Fruit fly (Drosophila melanogaster): ENCODE measurements around the gene Lsp1beta.

Gene Lsp1beta

DNA sequence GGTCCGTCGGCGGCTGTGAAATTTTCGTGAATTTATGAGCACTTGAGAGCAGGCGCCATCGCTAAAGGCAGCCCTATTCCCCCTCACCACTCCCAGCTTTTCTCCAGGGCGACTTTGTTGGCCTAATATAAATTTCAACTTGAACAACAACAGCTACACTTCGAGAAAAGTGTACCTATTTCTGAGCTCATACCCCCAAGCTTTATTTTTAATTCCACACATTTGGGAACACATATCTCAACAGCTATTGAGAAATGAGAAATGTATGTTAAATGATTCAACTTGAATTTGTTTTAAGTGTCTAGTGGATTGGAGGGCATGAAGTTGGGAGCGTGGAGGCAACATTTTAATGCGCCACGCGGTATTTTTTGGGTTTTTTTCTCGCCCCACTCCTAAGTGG is 11.6 kb upstream of the Lsp1beta start (continued):
- TF ChIP-seq gcm2 (GFP tag; optimal IDR thresholded peaks at IDR 0.05) (no peak), HmgD (GFP tag; optimal IDR thresholded peaks at IDR 0.05) (no peak), B-H2 (GFP tag; optimal IDR thresholded peaks at IDR 0.05) (no peak), CG12219 (GFP tag; optimal IDR thresholded peaks at IDR 0.05) (no peak), Ets65A (GFP tag) (peak; percentile 71), gro (GFP tag; optimal IDR thresholded peaks at IDR 0.05) (no peak), CG4854 (GFP tag; optimal IDR thresholded peaks at IDR 0.05) (no peak), CG15514 (GFP tag; optimal IDR thresholded peaks at IDR 0.05) (peak; percentile 18), cato (GFP tag; optimal IDR thresholded peaks at IDR 0.05; ENCODE audit: borderline replicate concordance) (no peak), lmd (GFP tag; IDR thresholded peaks at IDR 0.05) (peak; percentile 23; the same call in 1 of the 2 replicates), grau (tag; optimal IDR thresholded peaks at IDR 0.05) (peak; percentile 11), toy (GFP tag; IDR thresholded peaks at IDR 0.05) (no peak), pum (GFP tag; optimal IDR thresholded peaks at IDR 0.05) (no peak), CG2678 (tag; optimal IDR thresholded peaks at IDR 0.05) (peak; percentile 54), CG3281 (GFP tag; optimal IDR thresholded peaks at IDR 0.05) (peak; percentile 19), nmo (GFP tag; optimal IDR thresholded peaks at IDR 0.05) (peak; percentile 13), CG11504 (tag; optimal IDR thresholded peaks at IDR 0.05) (no peak), CG17359 (tag; optimal IDR thresholded peaks at IDR 0.05) (peak; percentile 47), Pdp1 (GFP tag; optimal IDR thresholded peaks at IDR 0.05) (no peak), Hr78 (GFP tag; optimal IDR thresholded peaks at IDR 0.05) (no peak), Optix (GFP tag; IDR thresholded peaks at IDR 0.05) (no peak), dysf (GFP tag; IDR thresholded peaks at IDR 0.05) (0 out of 3 replicates have a peak, but pooled peaks have one; percentile 11), ATbp (GFP tag; optimal IDR thresholded peaks at IDR 0.05) (peak; percentile 7), peb (GFP tag; IDR thresholded peaks at IDR 0.05) (no peak), CG2199 (GFP tag; IDR thresholded peaks at IDR 0.05) (no peak), Hmx (GFP tag; optimal IDR thresholded peaks at IDR 0.05) (no peak), al (GFP tag; IDR thresholded peaks at IDR 0.05) (no peak), shn (GFP tag; optimal IDR thresholded peaks at IDR 0.05) (no peak), CG12071 (GFP tag; optimal IDR thresholded peaks at IDR 0.05) (peak; percentile 11), CG2889 (GFP tag; IDR thresholded peaks at IDR 0.05) (0 out of 3 replicates have a peak, but pooled peaks have one; percentile 20), Atf-2 (GFP tag; optimal IDR thresholded peaks at IDR 0.05) (no peak), CG13424 (tag; optimal IDR thresholded peaks at IDR 0.05) (peak; percentile 5), bsh (GFP tag; optimal IDR thresholded peaks at IDR 0.05) (peak in 1 of 2 experiments; percentile 17), fd96Cb (tag; optimal IDR thresholded peaks at IDR 0.05) (peak; percentile 16), Lpt (GFP tag; optimal IDR thresholded peaks at IDR 0.05) (no peak), CG9817 (tag; optimal IDR thresholded peaks at IDR 0.05) (no peak), CG4730 (GFP tag; IDR thresholded peaks at IDR 0.05) (no peak), HLHmδ (GFP tag; optimal IDR thresholded peaks at IDR 0.05) (no peak), org-1 (GFP tag; optimal IDR thresholded peaks at IDR 0.05) (no peak), exex (tag; optimal IDR thresholded peaks at IDR 0.05) (no peak), CG3726 (GFP tag; IDR thresholded peaks at IDR 0.05) (no peak), ci (GFP tag; IDR thresholded peaks at IDR 0.05) (no peak), tgo (GFP tag; IDR thresholded peaks at IDR 0.05) (peak; percentile 34; the same call in 2 of the 3 replicates), CG1233 (GFP tag; optimal IDR thresholded peaks at IDR 0.05) (no peak), Hmr (GFP tag; optimal IDR thresholded peaks at IDR 0.05) (peak; percentile 55), fd3F (GFP tag; optimal IDR thresholded peaks at IDR 0.05) (no peak), PHDP (tag; optimal IDR thresholded peaks at IDR 0.05) (peak; percentile 10), CG3847 (GFP tag; IDR thresholded peaks at IDR 0.05) (no peak), prd (optimal IDR thresholded peaks at IDR 0.05) (no peak), prd (GFP tag; IDR thresholded peaks at IDR 0.05) (peak; percentile 27; the same call in 1 of the 3 replicates), CG18764 (GFP tag; optimal IDR thresholded peaks at IDR 0.05) (no peak)

Data from whole organism, embryonic.